Worm (Caenorhabditis elegans) whole organism, L4 larva: Measurements from ENCODE around the gene srlf-20.

ENCODE experiments used
- lsy-2 ChIP-seq, 2 experiments: fragments of 150-350 bp in 1 of 2; sonication (generic microtip) in 1 of 2; optimal IDR thresholded peaks; 2 replicates each; lab custom pipeline; 2014 to 2017; ENCODE audit warnings: missing biosample characterization in 2 of 2, missing genetic modification characterization in 2 of 2
- nhr-28 ChIP-seq: fragments of 150-350 bp; optimal IDR thresholded peaks from 2 replicates; lab custom pipeline; 2014; ENCODE audit warnings: missing biosample characterization, missing genetic modification characterization
- nhr-77 ChIP-seq: fragments of 150-350 bp; optimal IDR thresholded peaks from 2 replicates; lab custom pipeline; 2014; ENCODE audit warnings: missing biosample characterization, missing genetic modification characterization
- saeg-2 ChIP-seq: fragments of 200-800 bp; sonication (Bioruptor generic); IDR thresholded peaks from 2 replicates; pipeline ENCODE4 v1.3.6; 2022; ENCODE audit warnings: missing genetic modification reagents, missing genetic modification characterization, missing compliant biosample characterization
- zfp-2 ChIP-seq: sonication (generic microtip); optimal IDR thresholded peaks from 2 replicates; lab custom pipeline; 2016; ENCODE audit warnings: mild to moderate bottlenecking, missing genetic modification characterization, missing compliant biosample characterization

DNA sequence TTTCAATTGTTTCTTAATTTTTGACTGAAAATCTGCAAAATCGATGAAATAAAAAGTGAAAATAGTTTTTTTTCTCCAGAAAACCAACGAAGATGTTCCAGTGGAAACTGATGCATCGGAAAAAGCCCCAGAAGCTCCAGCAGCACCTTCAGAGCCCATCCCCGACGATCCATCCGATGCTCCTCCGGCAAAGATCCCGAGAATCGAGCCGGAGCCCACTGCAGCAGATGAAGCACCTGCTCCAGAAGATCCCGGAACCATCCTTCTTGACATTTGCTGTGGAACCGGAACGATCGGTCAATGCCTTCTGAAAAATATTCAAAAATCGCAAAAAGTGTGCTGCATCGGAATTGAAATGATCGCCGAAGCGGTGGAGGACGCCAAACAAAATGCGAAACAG lies 14.9 kb downstream of the srlf-20 start:
- TF ChIP-seq saeg-2 (GFP tag; lab: Robert Waterston, UW), result no peak
- no peak for TF ChIP-seq zfp-2 (tag; lab: Kevin White, UChicago)
- TF ChIP-seq lsy-2 (tag; optimal IDR thresholded peaks at IDR 0.05; lab: Kevin White, UChicago), result no peak
- no peak for TF ChIP-seq nhr-77 (tag; lab: Kevin White, UChicago)
- TF ChIP-seq nhr-28 (tag; lab: Kevin White, UChicago), result no peak
